Fruit fly (Drosophila melanogaster) whole organism, adult: ENCODE measurements around the gene CG13258.
A peak's percentile ranks its signal among the peaks of the same experiment; 100 is the strongest.

Experiments used
- CG11617 ChIP-seq: fragments of 200-800 bp; sonication (Bioruptor generic); optimal IDR thresholded peaks from 2 replicates; lab custom pipeline; 2017; ENCODE audit warnings: mild to moderate bottlenecking, missing biosample characterization, missing genetic modification reagents, missing genetic modification characterization
- CG12768 ChIP-seq: fragments of 200-800 bp; sonication (Bioruptor generic); optimal IDR thresholded peaks from 2 replicates; lab custom pipeline; 2017; ENCODE audit warnings: missing biosample characterization, missing genetic modification characterization, mild to moderate bottlenecking, moderate library complexity, missing genetic modification reagents
- CG14711 ChIP-seq: fragments of 200-800 bp; sonication (Bioruptor generic); optimal IDR thresholded peaks from 2 replicates; lab custom pipeline; 2018; ENCODE audit warnings: missing biosample characterization, mild to moderate bottlenecking, missing genetic modification characterization, moderate library complexity
- CG1620 ChIP-seq: fragments of 200-800 bp; sonication (Bioruptor generic); optimal IDR thresholded peaks from 2 replicates; lab custom pipeline; 2016; ENCODE audit warnings: missing biosample characterization, missing genetic modification characterization
- CG33017 ChIP-seq: fragments of 200-800 bp; sonication (Bioruptor generic); optimal IDR thresholded peaks from 2 replicates; lab custom pipeline; 2018; ENCODE audit warnings: missing biosample characterization, mild to moderate bottlenecking, missing genetic modification characterization, moderate library complexity
- CG5204 ChIP-seq: fragments of 200-800 bp; sonication (Bioruptor generic); optimal IDR thresholded peaks from 2 replicates; lab custom pipeline; 2016; ENCODE audit warnings: missing biosample characterization, missing genetic modification characterization
- CG7045 ChIP-seq: fragments of 200-800 bp; sonication (Bioruptor generic); optimal IDR thresholded peaks from 2 replicates; lab custom pipeline; 2017; ENCODE audit warnings: missing biosample characterization, mild to moderate bottlenecking, missing genetic modification characterization
- CG7101 ChIP-seq: fragments of 200-800 bp; sonication (Bioruptor generic); optimal IDR thresholded peaks from 2 replicates; lab custom pipeline; 2018; ENCODE audit warnings: missing biosample characterization, mild to moderate bottlenecking, missing genetic modification characterization, moderate library complexity
- Clk ChIP-seq: fragments of 200-800 bp; sonication (Bioruptor generic); optimal IDR thresholded peaks from 2 replicates; lab custom pipeline; 2017; ENCODE audit warnings: missing biosample characterization, missing genetic modification characterization
- Crg-1 ChIP-seq: fragments of 200-800 bp; sonication (Bioruptor generic); optimal IDR thresholded peaks from 2 replicates; lab custom pipeline; 2016; ENCODE audit warnings: missing biosample characterization, missing genetic modification characterization
- Hr96 ChIP-seq: fragments of 200-800 bp; sonication (Bioruptor generic); optimal IDR thresholded peaks from 2 replicates; lab custom pipeline; 2016; ENCODE audit warnings: missing biosample characterization, missing genetic modification characterization
- Mnt ChIP-seq: fragments of 200-800 bp; sonication (Bioruptor generic); optimal IDR thresholded peaks from 2 replicates; lab custom pipeline; 2016; ENCODE audit warnings: missing biosample characterization, mild to moderate bottlenecking, missing genetic modification characterization
- bab1 ChIP-seq: fragments of 200-800 bp; sonication (Bioruptor generic); optimal IDR thresholded peaks from 3 replicates; lab custom pipeline; 2019; ENCODE audit warnings: missing biosample characterization, mild to moderate bottlenecking, missing genetic modification characterization, moderate library complexity
- cic ChIP-seq: fragments of 200-800 bp; sonication (Bioruptor generic); optimal IDR thresholded peaks from 2 replicates; lab custom pipeline; 2017; ENCODE audit warnings: missing biosample characterization, mild to moderate bottlenecking, missing genetic modification characterization, moderate library complexity
- cnc ChIP-seq, 2 experiments: fragments of >200 bp; optimal IDR thresholded peaks; 2 replicates each; lab custom pipeline; 2017
- kay ChIP-seq: fragments of 200-800 bp; sonication (Bioruptor generic); peaks from one replicate; lab custom pipeline; 2016; ENCODE audit warnings: missing biosample characterization, missing genetic modification characterization, borderline replicate concordance
- ovo ChIP-seq: fragments of 200-800 bp; sonication (Bioruptor generic); optimal IDR thresholded peaks from 2 replicates; lab custom pipeline; 2016; ENCODE audit warnings: missing biosample characterization, missing genetic modification characterization
- pad ChIP-seq: fragments of 200-800 bp; sonication (Bioruptor generic); optimal IDR thresholded peaks from 3 replicates; lab custom pipeline; 2017; ENCODE audit warnings: missing biosample characterization, missing genetic modification characterization, mild to moderate bottlenecking, moderate library complexity, missing genetic modification reagents
- tj ChIP-seq: fragments of 200-800 bp; sonication (Bioruptor generic); optimal IDR thresholded peaks from 3 replicates; lab custom pipeline; 2017; ENCODE audit warnings: missing biosample characterization, mild to moderate bottlenecking, missing genetic modification characterization, moderate library complexity
- toe ChIP-seq: fragments of 200-800 bp; sonication (Bioruptor generic); optimal IDR thresholded peaks from 2 replicates; lab custom pipeline; 2016; ENCODE audit warnings: missing biosample characterization, missing genetic modification characterization

Gene CG13258

dm6 chr2L:16292975-16293501, at the start of gene CG13258:
TSS of gene CG13258 (minus strand) at chr2L:16293025.
- no peak for TF ChIP-seq tj (GFP tag; lab: Kevin White, UChicago)

dm6 chr2L:16342224-16342623, 49.4 kb upstream of the CG13258 start, which contains the start of gene CG44405:
TSS of gene CG44405 (minus strand) at chr2L:16342324.
- TF ChIP-seq Crg-1, result no peak
- no peak for TF ChIP-seq toe (GFP tag; lab: Kevin White, UChicago)
- no peak for TF ChIP-seq Hr96
- TF ChIP-seq Clk (GFP tag; lab: Kevin White, UChicago), result no peak
- TF ChIP-seq CG12768 (GFP tag; lab: Kevin White, UChicago), result no peak
- no peak for TF ChIP-seq cic
- TF ChIP-seq pad (GFP tag; lab: Kevin White, UChicago), result no peak
- TF ChIP-seq CG7101 (tag; lab: Kevin White, UChicago), result no peak
- TF ChIP-seq bab1 (GFP tag; lab: Kevin White, UChicago), result no peak
- no peak for TF ChIP-seq CG1620 (GFP tag; lab: Kevin White, UChicago)
- TF ChIP-seq CG14711 (tag; lab: Kevin White, UChicago), result no peak
- TF ChIP-seq Mnt (GFP tag; lab: Kevin White, UChicago), result no peak
- TF ChIP-seq cnc (optimal IDR thresholded peaks at IDR 0.05; lab: Kevin White, UChicago), result no peak
- TF ChIP-seq CG5204, result no peak
- no peak for TF ChIP-seq CG33017 (tag; lab: Kevin White, UChicago)
- TF ChIP-seq tj (GFP tag; lab: Kevin White, UChicago), result no peak

dm6 chr2L:16340268-16340667, 47.4 kb upstream of the CG13258 start, which contains the start of gene CG42266:
TSS of gene CG42266 (minus strand) at chr2L:16340368.
- no peak for TF ChIP-seq cic
- TF ChIP-seq Clk (GFP tag; lab: Kevin White, UChicago), result no peak
- TF ChIP-seq bab1 (GFP tag; lab: Kevin White, UChicago), result no peak
- TF ChIP-seq CG1620 (GFP tag; lab: Kevin White, UChicago), result no peak

dm6 chr2L:16337785-16338184, 45.0 kb upstream of the CG13258 start, which contains the start of gene CG31817:
TSS of gene CG31817 (minus strand) at chr2L:16337885.
- no peak for TF ChIP-seq CG7101 (tag; lab: Kevin White, UChicago)

- no peak for TF ChIP-seq CG11617 (GFP tag; lab: Kevin White, UChicago)
- TF ChIP-seq pad (GFP tag; lab: Kevin White, UChicago), result no peak
- no peak for TF ChIP-seq bab1 (GFP tag; lab: Kevin White, UChicago)
- TF ChIP-seq Clk (GFP tag; lab: Kevin White, UChicago), result no peak
- TF ChIP-seq CG1620 (GFP tag; lab: Kevin White, UChicago), result no peak
- no peak for TF ChIP-seq cic
- TF ChIP-seq CG14711 (tag; lab: Kevin White, UChicago), result no peak
These were observed 36.8 kb upstream of the CG13258 start, which contains the start of gene CG4440 for dm6 chr2L:16329625-16330024. TSS of gene CG4440 (plus strand) at chr2L:16329925.

dm6 chr2L:16329102-16329520, 36.3 kb upstream of the CG13258 start, which contains the start of gene mRpL4:
TSS of gene mRpL4 (minus strand) at chr2L:16329132.
- peak; percentile 53 for TF ChIP-seq Mnt (GFP tag; lab: Kevin White, UChicago)
- peak; percentile 1 for TF ChIP-seq CG7101 (tag; lab: Kevin White, UChicago)
- peak; percentile 13 for TF ChIP-seq pad (GFP tag; lab: Kevin White, UChicago)
- TF ChIP-seq bab1 (GFP tag; lab: Kevin White, UChicago), result peak; percentile 26
- no peak for TF ChIP-seq cnc (optimal IDR thresholded peaks at IDR 0.05; lab: Kevin White, UChicago)
- no peak for TF ChIP-seq CG7045 (GFP tag; lab: Kevin White, UChicago)
- no peak for TF ChIP-seq ovo
- TF ChIP-seq CG1620 (GFP tag; lab: Kevin White, UChicago), result peak; percentile 28
- peak; percentile 80 for TF ChIP-seq kay (GFP tag; lab: Kevin White, UChicago)
- TF ChIP-seq Clk (GFP tag; lab: Kevin White, UChicago), result no peak
- peak; percentile 60 for TF ChIP-seq toe (GFP tag; lab: Kevin White, UChicago)
- TF ChIP-seq CG14711 (tag; lab: Kevin White, UChicago), result peak; percentile 23

dm6 chr2L:16326892-16327291, 34.1 kb upstream of the CG13258 start, which contains the start of gene CG4278:
TSS of gene CG4278 (plus strand) at chr2L:16327069.
- TF ChIP-seq Hr96 (no peak), CG5204 (no peak), cic (no peak), toe (GFP tag; lab: Kevin White, UChicago) (no peak), CG1620 (GFP tag; lab: Kevin White, UChicago) (no peak), kay (GFP tag; lab: Kevin White, UChicago) (no peak), Mnt (GFP tag; lab: Kevin White, UChicago) (no peak), CG7101 (tag; lab: Kevin White, UChicago) (no peak), CG14711 (tag; lab: Kevin White, UChicago) (no peak), CG11617 (GFP tag; lab: Kevin White, UChicago) (no peak), CG33017 (tag; lab: Kevin White, UChicago) (no peak), tj (GFP tag; lab: Kevin White, UChicago) (no peak), Clk (GFP tag; lab: Kevin White, UChicago) (no peak), Crg-1 (no peak)
